Worm (Caenorhabditis elegans) whole organism, late embryonic: ENCODE data around the gene srz-6.

ENCODE experiments used
- C08G9.2 ChIP-seq: sonication (generic microtip); optimal IDR thresholded peaks from 2 replicates; lab custom pipeline; 2016; ENCODE audit warnings: mild to moderate bottlenecking, missing genetic modification characterization, moderate library complexity, missing compliant biosample characterization
- C38D4.7 ChIP-seq: fragments of 200-800 bp; sonication (Bioruptor generic); optimal IDR thresholded peaks from 2 replicates; lab custom pipeline; 2018; ENCODE audit warnings: mild to moderate bottlenecking, missing genetic modification characterization, moderate library complexity, missing compliant biosample characterization
- F13H6.1 ChIP-seq: sonication (generic microtip); optimal IDR thresholded peaks from 2 replicates; lab custom pipeline; 2016; ENCODE audit warnings: missing genetic modification characterization, missing compliant biosample characterization
- K02D7.2 ChIP-seq: sonication (generic microtip); optimal IDR thresholded peaks from 2 replicates; lab custom pipeline; 2017; ENCODE audit warnings: mild to moderate bottlenecking, missing genetic modification characterization, missing compliant biosample characterization
- K09A11.1 ChIP-seq: sonication (generic microtip); optimal IDR thresholded peaks from 2 replicates; lab custom pipeline; 2017; ENCODE audit warnings: antibody characterized with exemption, mild to moderate bottlenecking, missing genetic modification characterization, missing compliant biosample characterization; ENCODE audit not compliant: insufficient read depth
- Y22D7AL.16 ChIP-seq: sonication (generic microtip); optimal IDR thresholded peaks from 2 replicates; lab custom pipeline; 2016; ENCODE audit warnings: missing genetic modification characterization, missing compliant biosample characterization
- ama-1 ChIP-seq: fragments of 150-350 bp; optimal IDR thresholded peaks from 2 replicates; lab custom pipeline; 2014
- ceh-19 ChIP-seq: fragments of 200-800 bp; sonication (Bioruptor generic); optimal IDR thresholded peaks from 2 replicates; lab custom pipeline; 2018; ENCODE audit warnings: mild to moderate bottlenecking, missing genetic modification characterization, missing compliant biosample characterization
- ceh-31 ChIP-seq: sonication (generic microtip); optimal IDR thresholded peaks from 2 replicates; lab custom pipeline; 2016; ENCODE audit warnings: missing genetic modification characterization, missing compliant biosample characterization
- ceh-45 ChIP-seq: fragments of 200-800 bp; sonication (Bioruptor generic); IDR thresholded peaks from 2 replicates; pipeline ENCODE4 v1.3.6; 2022; ENCODE audit warnings: missing genetic modification reagents, missing genetic modification characterization, missing compliant biosample characterization
- ceh-48 ChIP-seq: sonication (generic microtip); optimal IDR thresholded peaks from 2 replicates; lab custom pipeline; 2016; ENCODE audit warnings: missing genetic modification characterization, inconsistent platforms, missing compliant biosample characterization
- che-1 ChIP-seq: sonication (generic microtip); optimal IDR thresholded peaks from 2 replicates; lab custom pipeline; 2016; ENCODE audit warnings: mild to moderate bottlenecking, missing genetic modification characterization, missing compliant biosample characterization
- dmd-4 ChIP-seq: sonication (generic microtip); optimal IDR thresholded peaks from 2 replicates; lab custom pipeline; 2016; ENCODE audit warnings: borderline replicate concordance, missing genetic modification characterization, missing compliant biosample characterization
- dve-1 ChIP-seq: sonication (generic microtip); optimal IDR thresholded peaks from 2 replicates; lab custom pipeline; 2017; ENCODE audit warnings: antibody characterized with exemption, mild to moderate bottlenecking, missing genetic modification characterization, missing compliant biosample characterization
- elt-4 ChIP-seq: sonication (generic microtip); optimal IDR thresholded peaks from 2 replicates; lab custom pipeline; 2016; ENCODE audit warnings: missing genetic modification characterization, missing compliant biosample characterization
- fkh-10 ChIP-seq: fragments of 150-350 bp; optimal IDR thresholded peaks from 2 replicates; lab custom pipeline; 2014; ENCODE audit warnings: missing biosample characterization, missing genetic modification reagents, missing genetic modification characterization
- fkh-6 ChIP-seq: sonication (generic microtip); optimal IDR thresholded peaks from 2 replicates; lab custom pipeline; 2016; ENCODE audit warnings: missing genetic modification characterization, missing compliant biosample characterization
- hlh-13 ChIP-seq: fragments of 200-800 bp; sonication (Bioruptor generic); optimal IDR thresholded peaks from 2 replicates; lab custom pipeline; 2018; ENCODE audit warnings: mild to moderate bottlenecking, missing genetic modification characterization, missing compliant biosample characterization
- lim-6 ChIP-seq: sonication (generic microtip); optimal IDR thresholded peaks from 2 replicates; lab custom pipeline; 2016; ENCODE audit warnings: missing genetic modification characterization, missing compliant biosample characterization
- lin-11 ChIP-seq: fragments of 200-800 bp; sonication (Bioruptor generic); optimal IDR thresholded peaks from 2 replicates; lab custom pipeline; 2018; ENCODE audit warnings: mild to moderate bottlenecking, missing genetic modification characterization, missing compliant biosample characterization
- mec-3 ChIP-seq: sonication (generic microtip); optimal IDR thresholded peaks from 2 replicates; lab custom pipeline; 2016; ENCODE audit warnings: borderline replicate concordance, missing genetic modification characterization, missing compliant biosample characterization
- nhr-232 ChIP-seq: sonication (generic microtip); optimal IDR thresholded peaks from 2 replicates; lab custom pipeline; 2016; ENCODE audit warnings: missing genetic modification characterization, missing compliant biosample characterization
- odd-2 ChIP-seq: sonication (generic microtip); optimal IDR thresholded peaks from 2 replicates; lab custom pipeline; 2017; ENCODE audit warnings: antibody characterized with exemption, mild to moderate bottlenecking, missing genetic modification characterization, missing compliant biosample characterization
- pat-9 ChIP-seq: fragments of 200-800 bp; sonication (Bioruptor generic); optimal IDR thresholded peaks from 2 replicates; lab custom pipeline; 2018; ENCODE audit warnings: mild to moderate bottlenecking, missing genetic modification characterization, moderate library complexity, missing compliant biosample characterization
- pha-2 ChIP-seq: sonication (generic microtip); optimal IDR thresholded peaks from 2 replicates; lab custom pipeline; 2017; ENCODE audit warnings: mild to moderate bottlenecking, missing genetic modification characterization, missing compliant biosample characterization
- pha-4 ChIP-seq: fragments of 150-350 bp; optimal IDR thresholded peaks from 2 replicates; lab custom pipeline; 2018; ENCODE audit warnings: missing biosample characterization, missing genetic modification reagents, missing genetic modification characterization
- pros-1 ChIP-seq: fragments of 150-350 bp; optimal IDR thresholded peaks from 2 replicates; lab custom pipeline; 2014; ENCODE audit warnings: missing biosample characterization, missing genetic modification reagents, missing genetic modification characterization
- ref-2 ChIP-seq: sonication (generic microtip); optimal IDR thresholded peaks from 2 replicates; lab custom pipeline; 2016; ENCODE audit warnings: missing genetic modification characterization, missing compliant biosample characterization
- rnt-1 ChIP-seq: sonication (generic microtip); optimal IDR thresholded peaks from 2 replicates; lab custom pipeline; 2016; ENCODE audit warnings: missing genetic modification characterization, missing compliant biosample characterization
- sox-2 ChIP-seq: fragments of 200-800 bp; sonication (Bioruptor generic); IDR thresholded peaks from 2 replicates; pipeline ENCODE4 v1.3.6; 2022; ENCODE audit warnings: missing genetic modification reagents, missing genetic modification characterization, missing compliant biosample characterization
- sox-4 ChIP-seq: sonication (generic microtip); optimal IDR thresholded peaks from 2 replicates; lab custom pipeline; 2017; ENCODE audit warnings: mild to moderate bottlenecking, missing genetic modification characterization, inconsistent platforms, missing compliant biosample characterization
- syd-9 ChIP-seq: sonication (generic microtip); optimal IDR thresholded peaks from 2 replicates; lab custom pipeline; 2016; ENCODE audit warnings: mild to moderate bottlenecking, missing genetic modification characterization, moderate library complexity, missing compliant biosample characterization
- tbx-2 ChIP-seq: sonication (generic microtip); optimal IDR thresholded peaks from 2 replicates; lab custom pipeline; 2016; ENCODE audit warnings: missing genetic modification characterization, missing compliant biosample characterization
- tbx-7 ChIP-seq: sonication (generic microtip); optimal IDR thresholded peaks from 2 replicates; lab custom pipeline; 2016; ENCODE audit warnings: missing genotype, missing genetic modification characterization, missing compliant biosample characterization
- unc-55 ChIP-seq: sonication (generic microtip); optimal IDR thresholded peaks from 2 replicates; lab custom pipeline; 2017; ENCODE audit warnings: missing biosample characterization, missing genetic modification reagents, missing genetic modification characterization
- unc-86 ChIP-seq: sonication (generic microtip); optimal IDR thresholded peaks from 2 replicates; lab custom pipeline; 2016; ENCODE audit warnings: missing genetic modification characterization, missing compliant biosample characterization
- zip-5 ChIP-seq: sonication (generic microtip); optimal IDR thresholded peaks from 2 replicates; lab custom pipeline; 2016; ENCODE audit warnings: missing genetic modification characterization, missing compliant biosample characterization
- ztf-16 ChIP-seq: sonication (generic microtip); optimal IDR thresholded peaks from 2 replicates; lab custom pipeline; 2017; ENCODE audit warnings: missing genetic modification characterization, missing compliant biosample characterization

Gene srz-6

DNA sequence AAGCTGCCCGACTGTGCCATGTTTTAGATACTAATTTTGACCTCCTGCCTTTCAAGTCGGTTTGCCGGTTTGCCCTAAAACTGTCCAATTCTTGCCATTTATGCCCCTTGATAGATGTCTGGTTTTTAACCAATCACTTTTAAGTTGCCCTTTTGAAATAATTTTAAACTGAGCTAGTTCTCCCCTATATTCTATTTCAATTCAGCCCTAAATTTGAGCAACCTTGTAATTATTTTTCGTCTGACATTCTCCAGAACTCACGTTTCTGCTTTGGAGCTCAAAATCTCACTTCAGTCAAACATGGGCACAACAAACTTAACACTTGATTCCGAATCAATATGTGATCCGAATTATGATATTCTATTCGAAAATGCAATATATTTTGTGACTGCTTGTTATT lies 18.6 kb upstream of the srz-6 start, which contains the start of gene srg-17:
srg-17 (plus strand) TSS at position 301 of the 400 bp plus-strand sequence.
- TF ChIP-seq sox-2 (GFP tag; lab: Robert Waterston, UW) (no peak), F13H6.1 (tag; lab: Kevin White, UChicago) (no peak), C08G9.2 (tag; lab: Kevin White, UChicago) (no peak), dmd-4 (tag; lab: Kevin White, UChicago) (no peak), unc-86 (tag; lab: Kevin White, UChicago) (no peak), pha-4 (tag; lab: Kevin White, UChicago) (no peak), tbx-2 (no peak), Y22D7AL.16 (tag; lab: Kevin White, UChicago) (no peak), pha-2 (no peak), unc-55 (no peak), lin-11 (tag; lab: Kevin White, UChicago) (no peak), ref-2 (tag; lab: Kevin White, UChicago) (no peak), pros-1 (tag; lab: Kevin White, UChicago) (no peak), ceh-31 (tag; lab: Kevin White, UChicago) (no peak), fkh-6 (tag; lab: Kevin White, UChicago) (no peak), mec-3 (no peak), hlh-13 (GFP tag; lab: Kevin White, UChicago) (no peak), lim-6 (tag; lab: Kevin White, UChicago) (no peak), sox-4 (tag; lab: Kevin White, UChicago) (no peak)

DNA sequence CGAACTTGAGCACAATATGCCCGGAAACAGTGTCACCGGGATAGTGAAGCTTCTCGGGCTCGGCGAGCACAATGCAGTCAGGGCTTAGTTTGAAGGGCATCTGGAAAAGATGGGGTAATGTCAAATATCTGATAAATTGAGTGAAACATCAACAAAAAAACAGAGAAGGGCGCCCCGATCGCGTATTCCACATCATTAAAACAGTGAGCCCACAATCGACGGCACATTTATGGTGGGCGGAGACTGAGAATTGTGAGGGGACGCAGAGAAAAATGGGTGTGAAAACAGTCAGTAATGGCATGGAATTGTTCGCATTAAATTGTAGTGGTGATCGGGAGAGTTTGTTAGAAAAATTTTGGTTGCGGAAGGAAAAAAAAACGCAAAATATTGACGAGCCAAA lies 11.2 kb upstream of the srz-6 start, which contains the start of gene arrd-9:
arrd-9 (minus strand) TSS at position 101 of the 400 bp plus-strand sequence.
- TF ChIP-seq ztf-16 (no peak), mec-3 (no peak), pros-1 (tag; lab: Kevin White, UChicago) (no peak), ama-1 (lab: Kevin White, UChicago) (no peak), nhr-232 (tag; lab: Kevin White, UChicago) (no peak), odd-2 (no peak), pha-4 (tag; lab: Kevin White, UChicago) (no peak)

DNA sequence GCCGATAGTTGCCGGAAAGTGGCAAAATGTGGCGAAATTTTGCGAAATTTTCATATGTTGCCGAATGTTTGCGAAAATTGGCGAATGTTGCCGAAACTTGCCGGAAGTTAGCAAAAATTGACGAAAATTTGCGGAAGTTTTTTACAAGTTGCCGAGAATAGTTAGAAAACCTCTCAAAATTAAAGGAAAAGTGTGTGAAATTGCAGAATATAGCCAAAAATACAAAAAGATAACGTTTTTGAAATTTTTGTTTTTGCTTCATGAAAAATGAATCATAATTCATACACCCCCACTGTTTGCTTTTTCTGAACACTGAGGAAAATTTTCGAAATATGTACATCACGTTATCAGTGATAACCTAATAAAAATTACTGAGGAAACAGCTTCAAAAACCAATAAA lies 10.4 kb upstream of the srz-6 start:
- no peak for TF ChIP-seq sox-4 (tag; lab: Kevin White, UChicago)
- no peak for TF ChIP-seq C38D4.7
- TF ChIP-seq syd-9 (tag; lab: Kevin White, UChicago), result no peak
- no peak for TF ChIP-seq C08G9.2 (tag; lab: Kevin White, UChicago)
- no peak for TF ChIP-seq elt-4 (tag; lab: Kevin White, UChicago)
- no peak for TF ChIP-seq rnt-1 (tag; lab: Kevin White, UChicago)
- TF ChIP-seq dve-1 (tag; lab: Kevin White, UChicago), result no peak
- TF ChIP-seq lim-6 (tag; lab: Kevin White, UChicago), result no peak
- TF ChIP-seq pha-2, result no peak
- no peak for TF ChIP-seq ceh-48 (tag; lab: Kevin White, UChicago)
- no peak for TF ChIP-seq zip-5
- TF ChIP-seq ceh-45 (GFP tag; lab: Robert Waterston, UW), result no peak
- TF ChIP-seq K09A11.1 (tag; lab: Kevin White, UChicago), result no peak
- TF ChIP-seq che-1, result no peak
- TF ChIP-seq ama-1 (lab: Kevin White, UChicago), result no peak
- no peak for TF ChIP-seq K02D7.2 (tag; lab: Kevin White, UChicago)
- no peak for TF ChIP-seq pat-9 (tag; lab: Kevin White, UChicago)
- TF ChIP-seq fkh-10, result no peak
- TF ChIP-seq F13H6.1 (tag; lab: Kevin White, UChicago), result no peak
- TF ChIP-seq ceh-19 (GFP tag; lab: Kevin White, UChicago), result no peak

DNA sequence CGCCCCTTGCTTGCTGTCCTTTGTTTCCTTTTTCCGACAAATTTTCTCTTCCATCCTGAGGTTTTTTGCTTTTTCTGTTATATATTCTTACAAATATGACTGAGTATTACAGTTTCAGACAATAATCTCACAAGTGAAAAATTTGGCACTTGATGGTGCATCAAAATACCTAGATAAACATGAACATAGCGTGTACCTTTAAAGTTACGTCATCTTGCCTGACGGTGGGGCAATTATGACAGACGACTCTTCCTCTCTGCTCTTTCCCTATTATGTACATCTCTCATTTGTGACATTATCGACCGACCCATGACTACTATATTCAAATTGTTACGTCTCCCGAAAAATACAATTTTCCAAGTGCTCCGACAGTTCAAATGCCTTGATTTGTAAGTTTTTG lies 9.4 kb upstream of the srz-6 start, which contains the start of gene fbxb-102:
fbxb-102 (plus strand) TSS at position 301 of the 400 bp plus-strand sequence.
- TF ChIP-seq pha-4 (tag; lab: Kevin White, UChicago) (no peak), ceh-45 (GFP tag; lab: Robert Waterston, UW) (no peak), lim-6 (tag; lab: Kevin White, UChicago) (no peak), tbx-7 (tag; lab: Kevin White, UChicago) (no peak), sox-2 (GFP tag; lab: Robert Waterston, UW) (no peak)
